Worm (Caenorhabditis elegans) whole organism, early embryonic: Measurements from ENCODE around the gene B0001.4.

Source experiments
- B0310.2 ChIP-seq: sonication (generic microtip); optimal IDR thresholded peaks from 2 replicates; lab custom pipeline; 2016; ENCODE audit warnings: mild to moderate bottlenecking, missing genetic modification characterization, missing compliant biosample characterization
- F13C5.2 ChIP-seq: sonication (generic microtip); optimal IDR thresholded peaks from 2 replicates; lab custom pipeline; 2017; ENCODE audit warnings: mild to moderate bottlenecking, missing genetic modification characterization, inconsistent platforms, missing compliant biosample characterization
- aly-1 ChIP-seq: sonication (generic microtip); optimal IDR thresholded peaks from 2 replicates; lab custom pipeline; 2016; ENCODE audit warnings: missing genetic modification characterization, missing compliant biosample characterization
- ama-1 ChIP-seq: fragments of 150-350 bp; optimal IDR thresholded peaks from 2 replicates; lab custom pipeline; 2014
- ceh-13 ChIP-seq: fragments of 200-800 bp; sonication (Bioruptor generic); optimal IDR thresholded peaks from 2 replicates; lab custom pipeline; 2018; ENCODE audit warnings: mild to moderate bottlenecking, missing genetic modification characterization, missing compliant biosample characterization
- ceh-36 ChIP-seq: sonication (generic microtip); optimal IDR thresholded peaks from 2 replicates; lab custom pipeline; 2016; ENCODE audit warnings: missing genetic modification characterization, inconsistent platforms, missing compliant biosample characterization
- ets-7 ChIP-seq: sonication (generic microtip); optimal IDR thresholded peaks from 2 replicates; lab custom pipeline; 2016; ENCODE audit warnings: missing genotype, missing genetic modification characterization, missing compliant biosample characterization
- flt-1 ChIP-seq: fragments of 200-800 bp; sonication (Bioruptor generic); IDR thresholded peaks from 2 replicates; pipeline ENCODE4 v1.3.6; 2022; ENCODE audit warnings: missing genetic modification characterization, missing compliant biosample characterization
- hmbx-1 ChIP-seq: sonication (generic microtip); optimal IDR thresholded peaks from 2 replicates; lab custom pipeline; 2016; ENCODE audit warnings: mild to moderate bottlenecking, missing genetic modification characterization, missing compliant biosample characterization
- hmg-4 ChIP-seq: fragments of 200-800 bp; sonication (Bioruptor generic); optimal IDR thresholded peaks from 2 replicates; lab custom pipeline; 2018; ENCODE audit warnings: mild to moderate bottlenecking, missing genetic modification characterization, missing compliant biosample characterization
- hnd-1 ChIP-seq: sonication (generic microtip); optimal IDR thresholded peaks from 2 replicates; lab custom pipeline; 2016; ENCODE audit warnings: missing genetic modification characterization, missing compliant biosample characterization
- pes-1 ChIP-seq: fragments of 200-800 bp; sonication (Bioruptor generic); IDR thresholded peaks from 2 replicates; pipeline ENCODE4 v1.3.6; 2022; ENCODE audit warnings: missing genetic modification reagents, missing genetic modification characterization, missing compliant biosample characterization
- scrt-1 ChIP-seq: fragments of 200-800 bp; sonication (Bioruptor generic); IDR thresholded peaks from 2 replicates; pipeline ENCODE4 v1.3.6; 2022; ENCODE audit warnings: missing genetic modification characterization, missing compliant biosample characterization
- sea-1 ChIP-seq: fragments of 200-800 bp; sonication (Bioruptor generic); conservative IDR thresholded peaks from 2 replicates; pipeline ENCODE4 v1.3.6; 2022; ENCODE audit warnings: missing genetic modification characterization, missing compliant biosample characterization
- tbx-11 ChIP-seq: fragments of 200-800 bp; sonication (Bioruptor generic); IDR thresholded peaks from 2 replicates; pipeline ENCODE4 v1.3.6; 2022; ENCODE audit warnings: missing genetic modification characterization, missing compliant biosample characterization
- tbx-37 ChIP-seq: fragments of 200-800 bp; sonication (Bioruptor generic); conservative IDR thresholded peaks from 2 replicates; pipeline ENCODE4 v1.3.6; 2022; ENCODE audit warnings: missing genetic modification reagents, missing genetic modification characterization, missing compliant biosample characterization
- tra-4 ChIP-seq: sonication (generic microtip); optimal IDR thresholded peaks from 2 replicates; lab custom pipeline; 2017; ENCODE audit warnings: missing genetic modification characterization, missing compliant biosample characterization

The B0001.4 gene

DNA sequence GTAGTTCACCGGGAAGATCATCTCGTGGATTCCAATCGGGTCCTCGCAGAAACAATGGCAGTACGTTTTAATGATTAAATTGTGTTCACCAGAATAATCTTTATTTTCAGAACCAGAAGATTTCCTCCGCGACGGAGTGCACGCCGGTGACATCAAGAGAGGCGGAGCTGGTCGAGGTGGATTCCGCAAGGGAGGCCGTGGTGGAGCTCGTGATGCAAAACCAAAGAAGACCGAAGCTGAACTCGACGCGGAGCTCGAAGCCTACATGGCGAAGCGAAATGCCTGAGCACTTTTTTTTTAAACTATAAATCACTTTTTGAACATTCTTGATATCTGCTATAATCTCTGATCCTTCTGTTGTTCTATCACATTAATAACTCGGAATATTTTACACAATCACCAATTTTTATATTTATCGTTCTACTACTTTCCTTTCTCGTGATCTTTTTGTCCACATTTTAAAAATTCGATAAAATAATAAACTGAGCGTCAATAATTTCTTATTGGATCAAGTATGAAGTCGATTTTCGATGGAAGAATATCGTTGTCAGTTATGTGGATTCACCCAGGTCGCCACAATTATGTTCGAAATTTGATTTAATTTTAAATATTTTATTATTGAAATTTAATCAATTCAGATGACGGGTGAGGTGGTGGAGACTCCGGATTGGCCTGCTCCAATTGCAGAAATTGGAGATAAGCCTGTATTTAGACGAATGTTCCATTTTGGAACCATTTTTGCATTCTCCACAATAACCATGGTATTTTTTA, 13.5 kb downstream of the B0001.4 start, which contains the start of gene dhhc-6:
Gene dhhc-6, plus strand, starts transcription at position 639 of the 771 bp plus-strand sequence.
- TF ChIP-seq ama-1 (lab: Kevin White, UChicago) (no peak), ets-7 (tag; lab: Kevin White, UChicago) (no peak), flt-1 (GFP tag; lab: Robert Waterston, UW) (no peak), scrt-1 (GFP tag; lab: Robert Waterston, UW) (no peak), B0310.2 (tag; lab: Kevin White, UChicago) (no peak), tra-4 (tag; lab: Kevin White, UChicago) (no peak), aly-1 (no peak), hmg-4 (GFP tag; lab: Kevin White, UChicago) (no peak), ceh-13 (GFP tag; lab: Kevin White, UChicago) (no peak), sea-1 (GFP tag; lab: Robert Waterston, UW) (no peak), tbx-37 (GFP tag; lab: Robert Waterston, UW) (no peak), ceh-36 (tag; lab: Kevin White, UChicago) (no peak), hmbx-1 (tag; lab: Kevin White, UChicago) (no peak), hnd-1 (tag; lab: Kevin White, UChicago) (no peak), tbx-11 (no peak), F13C5.2 (tag; lab: Kevin White, UChicago) (no peak)

DNA sequence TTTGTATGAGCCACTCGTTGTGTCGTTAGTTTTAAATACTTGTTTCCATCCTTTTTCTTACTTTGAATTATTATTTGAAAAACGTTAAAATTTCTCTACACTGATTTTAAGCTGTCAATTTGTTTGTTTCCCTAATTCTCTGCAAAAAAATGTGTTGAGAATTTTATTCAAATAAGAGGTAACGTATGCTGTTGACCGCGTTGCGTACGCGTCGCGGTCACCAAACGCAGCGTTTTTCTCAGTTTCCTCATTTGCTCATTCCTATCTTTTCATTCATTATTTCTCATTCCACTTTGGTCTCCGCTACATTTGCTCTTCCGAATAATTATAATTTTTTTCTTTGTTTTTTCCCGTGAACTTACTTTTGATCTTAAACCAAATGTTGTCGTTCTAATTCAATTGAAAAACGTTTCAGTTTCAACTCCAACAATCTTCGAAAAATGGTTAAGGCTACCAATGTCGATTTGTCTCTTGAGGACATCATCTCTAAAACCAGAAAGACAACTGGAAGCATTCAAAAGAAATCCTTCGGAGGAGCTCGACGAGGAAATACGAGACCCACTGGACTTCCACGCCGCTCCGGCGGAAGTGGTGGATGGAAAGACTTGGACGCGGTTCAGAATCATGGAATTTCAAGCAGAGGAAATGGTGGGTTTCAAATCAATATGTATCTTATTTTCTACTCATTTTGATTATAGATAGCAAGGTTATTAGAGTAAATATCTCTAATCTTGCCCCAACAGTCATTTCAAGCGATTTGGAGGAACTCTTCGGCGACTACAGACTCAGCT, 14.9 kb downstream of the B0001.4 start, which contains the start of gene aly-3:
Gene aly-3, plus strand, starts transcription at position 409 of the 791 bp plus-strand sequence.
- peak; percentile 19 for TF ChIP-seq F13C5.2 (tag; lab: Kevin White, UChicago)
- no peak for TF ChIP-seq flt-1 (GFP tag; lab: Robert Waterston, UW)

DNA sequence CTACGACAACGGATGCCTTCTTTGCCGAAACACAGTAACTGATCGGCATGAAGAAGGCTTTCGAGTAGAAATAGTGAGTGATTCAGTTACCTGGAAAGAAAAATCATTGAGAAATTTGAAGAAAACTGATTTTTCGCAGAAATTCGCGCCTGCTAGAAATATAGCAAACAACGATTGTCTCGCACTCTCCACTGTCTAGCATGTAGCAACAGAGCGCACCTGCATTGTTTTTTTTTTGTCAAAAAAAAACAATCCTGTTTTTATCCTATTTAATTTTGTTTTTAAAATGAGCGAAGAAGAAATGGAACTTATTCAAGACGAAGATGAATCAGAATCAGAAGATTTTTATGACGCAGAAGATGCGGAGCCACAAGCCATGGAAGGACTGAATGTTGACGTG, 16.9 kb downstream of the B0001.4 start, which contains the start of the genes ddb-1 and M18.6:
Gene ddb-1, minus strand, starts transcription at position 90 of the 400 bp plus-strand sequence.
Gene M18.6, plus strand, starts transcription at position 235 of the 400 bp plus-strand sequence.
- TF ChIP-seq sea-1 (GFP tag; lab: Robert Waterston, UW): no peak
- no peak for TF ChIP-seq tbx-11
- no peak for TF ChIP-seq aly-1
- no peak for TF ChIP-seq tra-4 (tag; lab: Kevin White, UChicago)
- no peak for TF ChIP-seq flt-1 (GFP tag; lab: Robert Waterston, UW)
- no peak for TF ChIP-seq B0310.2 (tag; lab: Kevin White, UChicago)
- no peak for TF ChIP-seq F13C5.2 (tag; lab: Kevin White, UChicago)
- TF ChIP-seq pes-1 (GFP tag; lab: Robert Waterston, UW): no peak
- no peak for TF ChIP-seq tbx-37 (GFP tag; lab: Robert Waterston, UW)
- TF ChIP-seq hmbx-1 (tag; lab: Kevin White, UChicago): no peak
- no peak for TF ChIP-seq hnd-1 (tag; lab: Kevin White, UChicago)
- no peak for TF ChIP-seq ets-7 (tag; lab: Kevin White, UChicago)
- TF ChIP-seq ceh-36 (tag; lab: Kevin White, UChicago): no peak
- no peak for TF ChIP-seq hmg-4 (GFP tag; lab: Kevin White, UChicago)

DNA sequence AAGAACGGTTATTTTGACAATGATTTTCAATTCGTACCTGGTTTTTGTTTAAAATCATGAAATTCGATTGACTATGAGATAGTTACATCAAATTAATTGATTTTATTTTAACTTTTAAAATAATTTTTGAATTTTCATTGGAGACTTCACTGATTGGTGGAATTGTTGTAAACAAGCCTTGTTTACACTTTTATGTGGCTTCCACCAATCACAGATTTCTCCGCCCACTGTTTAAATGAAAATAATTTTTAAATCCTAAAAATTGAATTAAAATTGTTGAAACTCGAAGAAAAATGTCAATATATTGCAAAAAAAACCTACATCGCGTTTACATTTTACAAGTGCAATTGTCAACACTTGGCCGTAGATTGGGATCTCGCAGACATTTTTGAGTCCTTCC, 17.5 kb downstream of the B0001.4 start:
- no peak for TF ChIP-seq tbx-37 (GFP tag; lab: Robert Waterston, UW)
- no peak for TF ChIP-seq F13C5.2 (tag; lab: Kevin White, UChicago)
- no peak for TF ChIP-seq ceh-13 (GFP tag; lab: Kevin White, UChicago)
- no peak for TF ChIP-seq ama-1 (lab: Kevin White, UChicago)
- no peak for TF ChIP-seq tbx-11
- TF ChIP-seq scrt-1 (GFP tag; lab: Robert Waterston, UW): no peak
- no peak for TF ChIP-seq ets-7 (tag; lab: Kevin White, UChicago)
- TF ChIP-seq aly-1: no peak
- TF ChIP-seq flt-1 (GFP tag; lab: Robert Waterston, UW): no peak
- no peak for TF ChIP-seq pes-1 (GFP tag; lab: Robert Waterston, UW)
- no peak for TF ChIP-seq B0310.2 (tag; lab: Kevin White, UChicago)
- no peak for TF ChIP-seq hmg-4 (GFP tag; lab: Kevin White, UChicago)

DNA sequence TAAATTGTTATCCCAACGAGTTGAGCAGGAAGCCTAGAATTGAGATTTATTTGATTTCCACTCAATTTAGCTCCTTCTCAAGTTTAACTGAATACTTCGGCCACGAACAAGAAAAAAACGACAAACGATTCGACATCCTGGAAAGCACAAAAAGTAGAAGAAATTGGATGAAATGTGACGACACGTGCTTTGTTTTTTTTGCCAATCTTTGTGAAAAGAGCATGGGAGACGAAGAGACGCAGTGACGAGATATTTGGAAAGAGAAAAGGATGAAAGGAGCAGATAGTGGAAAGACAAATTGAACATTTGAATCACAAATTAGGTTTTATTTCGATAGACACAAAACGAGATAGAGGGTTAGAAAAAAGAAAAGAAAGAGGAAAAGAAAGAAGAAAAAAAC, 23.5 kb downstream of the B0001.4 start:
- TF ChIP-seq ceh-36 (tag; lab: Kevin White, UChicago) (no peak), aly-1 (no peak), ceh-13 (GFP tag; lab: Kevin White, UChicago) (no peak), F13C5.2 (tag; lab: Kevin White, UChicago) (no peak), hmbx-1 (tag; lab: Kevin White, UChicago) (no peak), tbx-37 (GFP tag; lab: Robert Waterston, UW) (no peak), ets-7 (tag; lab: Kevin White, UChicago) (no peak), hnd-1 (tag; lab: Kevin White, UChicago) (no peak), tbx-11 (no peak), pes-1 (GFP tag; lab: Robert Waterston, UW) (no peak), sea-1 (GFP tag; lab: Robert Waterston, UW) (no peak), B0310.2 (tag; lab: Kevin White, UChicago) (no peak), scrt-1 (GFP tag; lab: Robert Waterston, UW) (no peak), hmg-4 (GFP tag; lab: Kevin White, UChicago) (no peak), flt-1 (GFP tag; lab: Robert Waterston, UW) (no peak), tra-4 (tag; lab: Kevin White, UChicago) (no peak), ama-1 (lab: Kevin White, UChicago) (no peak)

DNA sequence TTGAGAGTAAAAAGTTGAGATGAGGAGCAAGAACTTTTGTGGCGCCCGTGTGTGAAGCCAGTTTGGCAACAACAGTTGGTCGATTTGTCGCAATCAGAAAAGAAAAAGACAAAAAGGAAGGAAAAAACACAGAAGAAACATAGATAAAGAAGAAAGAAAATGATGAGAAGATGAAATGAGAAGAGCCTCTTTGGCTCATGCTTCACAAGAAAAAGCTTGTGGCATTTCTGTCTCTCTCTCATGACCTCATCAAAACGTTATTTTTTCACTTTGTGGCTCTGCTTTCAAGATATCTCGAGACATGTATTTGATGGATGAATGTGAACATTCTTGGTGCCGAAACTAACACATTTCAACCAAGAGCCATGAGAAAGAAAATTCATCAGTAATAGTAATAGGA, 24.9 kb downstream of the B0001.4 start:
- TF ChIP-seq ceh-36 (tag; lab: Kevin White, UChicago) (no peak), hmg-4 (GFP tag; lab: Kevin White, UChicago) (no peak), ceh-13 (GFP tag; lab: Kevin White, UChicago) (no peak), B0310.2 (tag; lab: Kevin White, UChicago) (no peak), tbx-37 (GFP tag; lab: Robert Waterston, UW) (no peak)
